Fruit fly (Drosophila melanogaster): ENCODE data around the gene sordd1.

sordd1 gene

dm6 chrX:15795951-15796443 lies at the start of gene sordd1:
Gene sordd1, minus strand, starts transcription at chrX:15796028.
- TF ChIP-seq gfzf (GFP tag; optimal IDR thresholded peaks at IDR 0.05), result peak; percentile 2
- TF ChIP-seq unc-4 (GFP tag; IDR thresholded peaks at IDR 0.05; ENCODE audit: partially characterized antibody), result peak; percentile 85
- peak; percentile 35; the same call in 1 of the 2 replicates for TF ChIP-seq CG3847 (GFP tag; IDR thresholded peaks at IDR 0.05)
- peak; percentile 76 for TF ChIP-seq Sry-δ (GFP tag; optimal IDR thresholded peaks at IDR 0.05)
- peak; percentile 91 for TF ChIP-seq Bgb (GFP tag; IDR thresholded peaks at IDR 0.05; ENCODE audit: partially characterized antibody)
- TF ChIP-seq Hr78 (GFP tag; optimal IDR thresholded peaks at IDR 0.05), result peak in 1 of 2 experiments; percentile 58
- peak; percentile 86; the same call in 1 of the 4 replicates for TF ChIP-seq chinmo (GFP tag; IDR thresholded peaks at IDR 0.05; ENCODE audit: partially characterized antibody)
- TF ChIP-seq CG16813 (GFP tag; IDR thresholded peaks at IDR 0.05; ENCODE audit: partially characterized antibody), result peak; percentile 97
- TF ChIP-seq vnd (GFP tag; IDR thresholded peaks at IDR 0.05; ENCODE audit: partially characterized antibody), result peak; percentile 90
- peak; percentile 39; the same call in 1 of the 2 replicates for TF ChIP-seq slbo (GFP tag; IDR thresholded peaks at IDR 0.05)
- peak; percentile 81 for TF ChIP-seq ato (GFP tag; IDR thresholded peaks at IDR 0.05; ENCODE audit: partially characterized antibody)
- TF ChIP-seq crp (GFP tag; optimal IDR thresholded peaks at IDR 0.05), result peak in 1 of 2 experiments; percentile 27
- peak; percentile 15 for TF ChIP-seq Sin3A (optimal IDR thresholded peaks at IDR 0.05)
- peak; percentile 82 for TF ChIP-seq Doc3 (GFP tag; IDR thresholded peaks at IDR 0.05; ENCODE audit: partially characterized antibody)
- TF ChIP-seq HLH4C (GFP tag; IDR thresholded peaks at IDR 0.05; ENCODE audit: partially characterized antibody), result peak; percentile 92
- TF ChIP-seq CG9932 (GFP tag; IDR thresholded peaks at IDR 0.05), result peak; percentile 35; the same call in 1 of the 2 replicates
- TF ChIP-seq ssp (GFP tag; IDR thresholded peaks at IDR 0.05), result peak; percentile 98
- peak; percentile 89 for TF ChIP-seq CG13287 (GFP tag; IDR thresholded peaks at IDR 0.05; ENCODE audit: partially characterized antibody)
- peak in 1 of 3 experiments; percentile 77 for TF ChIP-seq lola (GFP tag; optimal IDR thresholded peaks at IDR 0.05)
- peak; percentile 85 for TF ChIP-seq CG7963 (GFP tag; IDR thresholded peaks at IDR 0.05; ENCODE audit: partially characterized antibody)
- peak; percentile 93 for TF ChIP-seq knrl (GFP tag; IDR thresholded peaks at IDR 0.05; ENCODE audit: partially characterized antibody)
- TF ChIP-seq BEAF-32 (GFP tag; optimal IDR thresholded peaks at IDR 0.05), result peak; percentile 81
- peak; percentile 97 for TF ChIP-seq CG6791 (GFP tag; IDR thresholded peaks at IDR 0.05; ENCODE audit: partially characterized antibody)
- peak; percentile 82 for TF ChIP-seq mld (GFP tag; IDR thresholded peaks at IDR 0.05; ENCODE audit: partially characterized antibody)
- peak; percentile 81 for TF ChIP-seq CG2129 (GFP tag; IDR thresholded peaks at IDR 0.05; ENCODE audit: partially characterized antibody)
- TF ChIP-seq sens (GFP tag), result peak; percentile 31
- peak; percentile 92 for TF ChIP-seq Scr (GFP tag; IDR thresholded peaks at IDR 0.05; ENCODE audit: partially characterized antibody)
- TF ChIP-seq CG1024 (GFP tag; IDR thresholded peaks at IDR 0.05), result peak; percentile 78
- TF ChIP-seq MESR4 (GFP tag; optimal IDR thresholded peaks at IDR 0.05), result peak; percentile 8
- peak; percentile 95 for TF ChIP-seq inv (GFP tag; IDR thresholded peaks at IDR 0.05; ENCODE audit: partially characterized antibody)
- TF ChIP-seq CG14710 (tag; optimal IDR thresholded peaks at IDR 0.05), result peak; percentile 4
- TF ChIP-seq Neu2 (GFP tag; optimal IDR thresholded peaks at IDR 0.05; ENCODE audit: borderline replicate concordance), result peak; percentile 53
- peak; percentile 88 for TF ChIP-seq nerfin-2 (GFP tag; IDR thresholded peaks at IDR 0.05; ENCODE audit: partially characterized antibody)
- peak; percentile 74 for TF ChIP-seq CG8290 (GFP tag; optimal IDR thresholded peaks at IDR 0.05)
- TF ChIP-seq CG8290 (tag; optimal IDR thresholded peaks at IDR 0.05), result peak in 1 of 2 experiments; percentile 63
- TF ChIP-seq sna (GFP tag; IDR thresholded peaks at IDR 0.05; ENCODE audit: partially characterized antibody), result peak; percentile 70; the same call in 1 of the 2 replicates
- peak; percentile 79 for TF ChIP-seq Dref (GFP tag; IDR thresholded peaks at IDR 0.05)
- TF ChIP-seq pzg (GFP tag; optimal IDR thresholded peaks at IDR 0.05), result peak; percentile 31
- TF ChIP-seq hbn (GFP tag; IDR thresholded peaks at IDR 0.05; ENCODE audit: partially characterized antibody), result peak; percentile 83
- TF ChIP-seq row (GFP tag; IDR thresholded peaks at IDR 0.05), result peak; percentile 77
- peak; percentile 96 for TF ChIP-seq CG7357 (GFP tag; IDR thresholded peaks at IDR 0.05)
- TF ChIP-seq Med (GFP tag), result peak; percentile 3
- peak; percentile 51; the same call in 1 of the 3 replicates for TF ChIP-seq CG11456 (GFP tag; IDR thresholded peaks at IDR 0.05)
- peak; percentile 89 for TF ChIP-seq CG14860 (GFP tag; IDR thresholded peaks at IDR 0.05; ENCODE audit: partially characterized antibody)
- peak; percentile 63 for TF ChIP-seq CG2116 (GFP tag; optimal IDR thresholded peaks at IDR 0.05)
- peak; percentile 85 for TF ChIP-seq CG34224 (GFP tag; IDR thresholded peaks at IDR 0.05; ENCODE audit: partially characterized antibody)
